Fruit fly (Drosophila melanogaster) whole organism, embryonic: ENCODE results near the gene CG6912.

Source experiments
- Atf-2 ChIP-seq: fragments of 200-800 bp; sonication (Bioruptor generic); optimal IDR thresholded peaks from 2 replicates; lab custom pipeline; 2016; ENCODE audit warnings: missing biosample characterization, missing genetic modification characterization
- Atf6 ChIP-seq: fragments of 200-800 bp; sonication (Bioruptor generic); IDR thresholded peaks from 2 replicates; pipeline ENCODE4 v1.3.6; 2022; ENCODE audit warnings: missing biosample characterization, missing genetic modification characterization
- BtbVII ChIP-seq: fragments of 200-800 bp; sonication (Bioruptor generic); optimal IDR thresholded peaks from 3 replicates; lab custom pipeline; 2017; ENCODE audit warnings: missing biosample characterization, mild to moderate bottlenecking, missing genetic modification characterization
- CG10274 ChIP-seq: fragments of 200-800 bp; sonication (Bioruptor generic); optimal IDR thresholded peaks from 3 replicates; lab custom pipeline; 2017; ENCODE audit warnings: missing biosample characterization, mild to moderate bottlenecking, missing genetic modification characterization
- CG11504 ChIP-seq: fragments of 200-800 bp; sonication (Bioruptor generic); optimal IDR thresholded peaks from 3 replicates; lab custom pipeline; 2019; ENCODE audit warnings: missing biosample characterization, mild to moderate bottlenecking, missing genetic modification characterization, moderate library complexity
- CG12155 ChIP-seq: fragments of 200-800 bp; sonication (Bioruptor generic); optimal IDR thresholded peaks from 3 replicates; lab custom pipeline; 2016; ENCODE audit warnings: missing biosample characterization, missing genetic modification characterization
- CG13424 ChIP-seq: fragments of 200-800 bp; sonication (Bioruptor generic); optimal IDR thresholded peaks from 2 replicates; lab custom pipeline; 2019; ENCODE audit warnings: missing biosample characterization, mild to moderate bottlenecking, missing genetic modification characterization, moderate library complexity
- CG1647 ChIP-seq: fragments of 200-800 bp; sonication (Bioruptor generic); optimal IDR thresholded peaks from 3 replicates; lab custom pipeline; 2016; ENCODE audit warnings: missing biosample characterization, missing genetic modification characterization
- CG17361 ChIP-seq: fragments of 200-800 bp; sonication (Bioruptor generic); IDR thresholded peaks from 3 replicates; pipeline ENCODE4 v1.3.6; 2022; ENCODE audit warnings: missing biosample characterization, missing genetic modification characterization
- CG18262 ChIP-seq: fragments of 200-800 bp; optimal IDR thresholded peaks from 3 replicates; lab custom pipeline; 2019; ENCODE audit warnings: missing biosample characterization, mild to moderate bottlenecking, missing genetic modification characterization, moderate library complexity
- CG18476 ChIP-seq: fragments of 200-800 bp; sonication (Bioruptor generic); optimal IDR thresholded peaks from 2 replicates; lab custom pipeline; 2016; ENCODE audit warnings: missing biosample characterization, mild to moderate bottlenecking, missing genetic modification characterization
- CG18764 ChIP-seq: fragments of 200-800 bp; sonication (Bioruptor generic); optimal IDR thresholded peaks from 3 replicates; lab custom pipeline; 2016; ENCODE audit warnings: missing biosample characterization, missing genetic modification characterization
- CG34422 ChIP-seq: fragments of 200-800 bp; sonication (Bioruptor generic); IDR thresholded peaks from 3 replicates; pipeline ENCODE4 v1.3.6; 2022; ENCODE audit warnings: missing biosample characterization, missing genetic modification characterization
- CG3847 ChIP-seq: fragments of 200-800 bp; sonication (Bioruptor generic); IDR thresholded peaks from 2 replicates; pipeline ENCODE4 v1.3.6; 2022; ENCODE audit warnings: missing biosample characterization, missing genetic modification characterization
- CG5245 ChIP-seq: fragments of 200-800 bp; sonication (Bioruptor generic); optimal IDR thresholded peaks from 3 replicates; lab custom pipeline; 2016; ENCODE audit warnings: missing biosample characterization, missing genetic modification characterization
- CG9215 ChIP-seq: fragments of 200-800 bp; sonication (Bioruptor generic); IDR thresholded peaks from 2 replicates; pipeline ENCODE4 v1.3.6; 2022; ENCODE audit warnings: missing biosample characterization, missing genetic modification characterization
- CG9437 ChIP-seq: fragments of 200-800 bp; sonication (Bioruptor generic); optimal IDR thresholded peaks from 2 replicates; lab custom pipeline; 2018; ENCODE audit warnings: missing biosample characterization, mild to moderate bottlenecking, missing genetic modification characterization
- CoRest ChIP-seq: fragments of 200-800 bp; sonication (Bioruptor generic); optimal IDR thresholded peaks from 3 replicates; lab custom pipeline; 2018; ENCODE audit warnings: missing biosample characterization, mild to moderate bottlenecking, missing genetic modification characterization, moderate library complexity
- Dad ChIP-seq: fragments of 200-800 bp; sonication (Bioruptor generic); optimal IDR thresholded peaks from 3 replicates; lab custom pipeline; 2016; ENCODE audit warnings: missing biosample characterization, missing genetic modification characterization
- Doc2 ChIP-seq: fragments of 200-800 bp; sonication (Bioruptor generic); IDR thresholded peaks from 2 replicates; pipeline ENCODE4 v1.3.6; 2022; ENCODE audit warnings: missing biosample characterization, missing genetic modification characterization
- E2f1 ChIP-seq: fragments of 200-800 bp; sonication (Bioruptor generic); IDR thresholded peaks from 2 replicates; pipeline ENCODE4 v1.3.6; 2022; ENCODE audit warnings: missing biosample characterization, missing genetic modification characterization
- H15 ChIP-seq: fragments of 200-800 bp; sonication (Bioruptor generic); IDR thresholded peaks from 3 replicates; pipeline ENCODE4 v1.3.6; 2022; ENCODE audit warnings: missing biosample characterization, missing genetic modification characterization
- Hr3 ChIP-seq: fragments of 200-800 bp; sonication (Bioruptor generic); optimal IDR thresholded peaks from 3 replicates; lab custom pipeline; 2016; ENCODE audit warnings: missing biosample characterization, missing genetic modification characterization
- MTF-1 ChIP-seq: fragments of 200-800 bp; sonication (Bioruptor generic); optimal IDR thresholded peaks from 2 replicates; lab custom pipeline; 2018; ENCODE audit warnings: missing biosample characterization, mild to moderate bottlenecking, missing genetic modification characterization, borderline replicate concordance
- Neu2 ChIP-seq: fragments of 200-800 bp; sonication (Bioruptor generic); optimal IDR thresholded peaks from 3 replicates; lab custom pipeline; 2016; ENCODE audit warnings: missing biosample characterization, missing genetic modification characterization, borderline replicate concordance
- Poxn ChIP-seq: fragments of 200-800 bp; sonication (Bioruptor generic); IDR thresholded peaks from 2 replicates; pipeline ENCODE4 v1.3.6; 2022; ENCODE audit warnings: missing biosample characterization, missing genetic modification characterization
- Side ChIP-seq: fragments of 200-800 bp; sonication (Bioruptor generic); optimal IDR thresholded peaks from 2 replicates; lab custom pipeline; 2016; ENCODE audit warnings: missing biosample characterization, missing genetic modification characterization
- Stat92E ChIP-seq, 3 experiments: fragments of >200 bp in 2 of 3; fragments of 200-800 bp in 1 of 3; sonication (Bioruptor generic) in 1 of 3; optimal IDR thresholded peaks; 2 replicates each; lab custom pipeline; 2017 to 2019; ENCODE audit warnings: missing biosample characterization in 3 of 3, missing genetic modification characterization in 3 of 3, mild to moderate bottlenecking in 1 of 3, moderate library complexity in 1 of 3
- chinmo ChIP-seq: fragments of 200-800 bp; sonication (Bioruptor generic); IDR thresholded peaks from 4 replicates; pipeline ENCODE4 v1.3.6; 2022; ENCODE audit warnings: missing biosample characterization, missing genetic modification characterization; ENCODE audit not compliant: partially characterized antibody
- dmrt11E ChIP-seq: fragments of 200-800 bp; sonication (Bioruptor generic); optimal IDR thresholded peaks from 3 replicates; lab custom pipeline; 2018; ENCODE audit warnings: missing biosample characterization, mild to moderate bottlenecking, missing genetic modification characterization, moderate library complexity
- emc ChIP-seq: fragments of 200-800 bp; sonication (Bioruptor generic); optimal IDR thresholded peaks from 2 replicates; lab custom pipeline; 2016; ENCODE audit warnings: missing biosample characterization, missing genetic modification characterization
- gsb ChIP-seq: fragments of 200-800 bp; sonication (Bioruptor generic); IDR thresholded peaks from 2 replicates; pipeline ENCODE4 v1.3.6; 2022; ENCODE audit warnings: missing biosample characterization, missing genetic modification characterization
- gsb-n ChIP-seq: fragments of 200-800 bp; sonication (Bioruptor generic); optimal IDR thresholded peaks from 3 replicates; lab custom pipeline; 2018; ENCODE audit warnings: missing biosample characterization, mild to moderate bottlenecking, missing genetic modification characterization
- her ChIP-seq: fragments of 200-800 bp; sonication (Bioruptor generic); optimal IDR thresholded peaks from 2 replicates; lab custom pipeline; 2016; ENCODE audit warnings: missing biosample characterization, missing genetic modification characterization
- hkb ChIP-seq, 2 experiments: fragments of 200-800 bp in 1 of 2; fragments of >200 bp in 1 of 2; sonication (Bioruptor generic) in 1 of 2; IDR thresholded peaks in 1 of 2; optimal IDR thresholded peaks in 1 of 2; 2 replicates each; pipeline versions ENCODE4 v1.3.6 to Lab custom; 2017 to 2022; ENCODE audit warnings: missing biosample characterization in 1 of 2, missing genetic modification characterization in 1 of 2
- kah ChIP-seq: fragments of 200-800 bp; sonication (Bioruptor generic); optimal IDR thresholded peaks from 2 replicates; lab custom pipeline; 2018; ENCODE audit warnings: missing biosample characterization, mild to moderate bottlenecking, missing genetic modification characterization
- lab ChIP-seq: fragments of 200-800 bp; sonication (Bioruptor generic); optimal IDR thresholded peaks from 3 replicates; lab custom pipeline; 2017; ENCODE audit warnings: missing biosample characterization, missing genetic modification characterization, mild to moderate bottlenecking, moderate library complexity, missing genetic modification reagents
- lola ChIP-seq, 3 experiments: fragments of >200 bp in 2 of 3; fragments of 200-800 bp in 1 of 3; sonication (Bioruptor generic) in 1 of 3; optimal IDR thresholded peaks; 2 replicates each; lab custom pipeline; 2017 to 2019; ENCODE audit warnings: missing biosample characterization in 3 of 3, missing genetic modification characterization in 3 of 3, mild to moderate bottlenecking in 1 of 3, moderate library complexity in 1 of 3
- nmo ChIP-seq: fragments of 200-800 bp; sonication (Bioruptor generic); optimal IDR thresholded peaks from 2 replicates; lab custom pipeline; 2018; ENCODE audit warnings: missing biosample characterization, mild to moderate bottlenecking, missing genetic modification characterization, moderate library complexity
- psq ChIP-seq: fragments of 200-800 bp; sonication (Bioruptor generic); optimal IDR thresholded peaks from 2 replicates; lab custom pipeline; 2017; ENCODE audit warnings: missing biosample characterization, missing genetic modification characterization
- rib ChIP-seq: fragments of 200-800 bp; sonication (Bioruptor generic); IDR thresholded peaks from 2 replicates; pipeline ENCODE4 v1.3.6; 2022; ENCODE audit warnings: missing biosample characterization, missing genetic modification characterization
- salm ChIP-seq: fragments of 200-800 bp; sonication (Bioruptor generic); optimal IDR thresholded peaks from 2 replicates; lab custom pipeline; 2018; ENCODE audit warnings: missing biosample characterization, mild to moderate bottlenecking, missing genetic modification characterization
- scrt ChIP-seq: fragments of 200-800 bp; sonication (Bioruptor generic); optimal IDR thresholded peaks from 2 replicates; lab custom pipeline; 2018; ENCODE audit warnings: missing biosample characterization, mild to moderate bottlenecking, missing genetic modification characterization, moderate library complexity
- tna ChIP-seq: fragments of 200-800 bp; sonication (Bioruptor generic); IDR thresholded peaks from 2 replicates; pipeline ENCODE4 v1.3.6; 2022; ENCODE audit warnings: missing biosample characterization, missing genetic modification characterization; ENCODE audit not compliant: partially characterized antibody
- toy ChIP-seq: fragments of 200-800 bp; sonication (Bioruptor generic); IDR thresholded peaks from 2 replicates; pipeline ENCODE4 v1.3.6; 2022; ENCODE audit warnings: missing biosample characterization, missing genetic modification characterization
- twi ChIP-seq: fragments of 200-800 bp; optimal IDR thresholded peaks from 2 replicates; lab custom pipeline; 2019; ENCODE audit warnings: missing biosample characterization, mild to moderate bottlenecking, missing genetic modification characterization, moderate library complexity
- unpg ChIP-seq: fragments of 200-800 bp; sonication (Bioruptor generic); optimal IDR thresholded peaks from 3 replicates; lab custom pipeline; 2018; ENCODE audit warnings: missing biosample characterization, mild to moderate bottlenecking, missing genetic modification characterization, moderate library complexity
- wor ChIP-seq: fragments of 200-800 bp; sonication (Bioruptor generic); IDR thresholded peaks from 2 replicates; pipeline ENCODE4 v1.3.6; 2022; ENCODE audit warnings: missing biosample characterization, missing genetic modification characterization
- yki ChIP-seq: fragments of >200 bp; optimal IDR thresholded peaks from 3 replicates; lab custom pipeline; 2018
- zfh1 ChIP-seq: fragments of 200-800 bp; sonication (Bioruptor generic); IDR thresholded peaks from 3 replicates; pipeline ENCODE4 v1.3.6; 2022; ENCODE audit warnings: missing biosample characterization, missing genetic modification characterization

CG6912 gene

DNA sequence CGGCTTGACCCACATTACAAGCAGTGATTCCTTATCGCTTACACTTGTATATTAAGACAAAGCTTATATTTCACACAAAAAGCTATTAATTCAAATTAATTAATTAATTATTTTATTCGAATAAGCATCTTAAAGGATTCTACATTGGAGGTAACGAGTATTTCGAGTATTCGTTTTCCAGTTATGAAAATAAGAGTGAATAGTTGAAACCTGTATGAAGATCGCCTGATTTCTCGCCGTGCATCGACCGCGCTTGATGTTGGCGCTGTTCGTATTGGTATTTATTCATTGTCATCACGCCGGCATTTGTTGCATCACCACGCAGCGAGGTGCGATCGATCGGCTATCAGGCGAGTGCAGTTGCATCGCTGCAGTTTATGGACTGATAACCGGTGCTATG lies 8.7 kb upstream of the CG6912 start (continued):
- TF ChIP-seq Stat92E (GFP tag; optimal IDR thresholded peaks at IDR 0.05; lab: Kevin White, UChicago), result no peak
- peak; percentile 21 for TF ChIP-seq salm (tag; lab: Kevin White, UChicago)
- peak; percentile 52 for TF ChIP-seq dmrt11E
- peak; percentile 68 for TF ChIP-seq CG17361 (GFP tag; lab: Robert Waterston, UW)
- peak; percentile 65; the same call in 2 of the 3 replicates for TF ChIP-seq CG34422 (GFP tag; lab: Robert Waterston, UW)
- TF ChIP-seq CG1647 (GFP tag; lab: Kevin White, UChicago), result no peak
- no peak for TF ChIP-seq Neu2
- no peak for TF ChIP-seq psq (GFP tag; lab: Kevin White, UChicago)
- no peak for TF ChIP-seq CG5245 (GFP tag; lab: Kevin White, UChicago)
- TF ChIP-seq her (GFP tag; lab: Kevin White, UChicago), result no peak
- no peak for TF ChIP-seq CG18764
- TF ChIP-seq CG9437 (GFP tag; lab: Kevin White, UChicago), result peak; percentile 7
- peak in 1 of 3 experiments; percentile 30 for TF ChIP-seq lola (GFP tag; optimal IDR thresholded peaks at IDR 0.05; lab: Kevin White, UChicago)
- TF ChIP-seq hkb (optimal IDR thresholded peaks at IDR 0.05; lab: Kevin White, UChicago), result no peak
- TF ChIP-seq hkb (GFP tag; IDR thresholded peaks at IDR 0.05; lab: Robert Waterston, UW), result peak; percentile 75
- no peak for TF ChIP-seq toy (GFP tag; lab: Robert Waterston, UW)
- 0 out of 3 replicates have a peak, but pooled peaks have one; percentile 51 for TF ChIP-seq H15 (GFP tag; lab: Robert Waterston, UW)
- no peak for TF ChIP-seq CG9215 (GFP tag; lab: Robert Waterston, UW)
- peak; percentile 32; the same call in 1 of the 2 replicates for TF ChIP-seq CG3847 (GFP tag; lab: Robert Waterston, UW)
- no peak for TF ChIP-seq rib (GFP tag; lab: Robert Waterston, UW)
- peak; percentile 62 for TF ChIP-seq zfh1 (GFP tag; lab: Robert Waterston, UW)
- TF ChIP-seq emc (GFP tag; lab: Kevin White, UChicago), result no peak
- TF ChIP-seq E2f1 (GFP tag; lab: Robert Waterston, UW), result no peak
- peak; percentile 72 for TF ChIP-seq nmo (GFP tag; lab: Kevin White, UChicago)
- TF ChIP-seq gsb-n (tag; lab: Kevin White, UChicago), result peak; percentile 33
- TF ChIP-seq Hr3 (GFP tag; lab: Kevin White, UChicago), result peak; percentile 20
- TF ChIP-seq CoRest, result peak; percentile 33
- TF ChIP-seq Doc2 (GFP tag; lab: Robert Waterston, UW), result no peak
- no peak for TF ChIP-seq BtbVII (GFP tag; lab: Kevin White, UChicago)
- peak; percentile 11 for TF ChIP-seq Side
- peak; percentile 57 for TF ChIP-seq CG13424
- TF ChIP-seq unpg (GFP tag; lab: Kevin White, UChicago), result peak; percentile 61
- TF ChIP-seq yki (lab: Kevin White, UChicago), result no peak
- TF ChIP-seq kah (GFP tag; lab: Kevin White, UChicago), result no peak
- TF ChIP-seq MTF-1, result no peak
- no peak for TF ChIP-seq Dad (GFP tag; lab: Kevin White, UChicago)
- no peak for TF ChIP-seq CG10274 (GFP tag; lab: Kevin White, UChicago)
- no peak for TF ChIP-seq Atf-2 (GFP tag; lab: Kevin White, UChicago)
- peak; percentile 30 for TF ChIP-seq CG12155 (GFP tag; lab: Kevin White, UChicago)
- TF ChIP-seq Poxn, result no peak
- no peak for TF ChIP-seq tna (GFP tag; lab: Robert Waterston, UW)
- TF ChIP-seq scrt (GFP tag; lab: Kevin White, UChicago), result no peak
- TF ChIP-seq twi (tag; lab: Kevin White, UChicago), result no peak
- peak; percentile 56 for TF ChIP-seq lab
- TF ChIP-seq CG18476, result peak; percentile 45
- no peak for TF ChIP-seq wor (GFP tag; lab: Robert Waterston, UW)
- TF ChIP-seq chinmo (GFP tag; lab: Robert Waterston, UW), result 0 out of 4 replicates have a peak, but pooled peaks have one; percentile 20
- peak; percentile 53; the same call in 1 of the 2 replicates for TF ChIP-seq Atf6
- TF ChIP-seq CG11504 (tag; lab: Kevin White, UChicago), result peak; percentile 62
- peak; percentile 77 for TF ChIP-seq CG18262
- no peak for TF ChIP-seq gsb (GFP tag; lab: Robert Waterston, UW)
